Worm (Caenorhabditis elegans) whole organism, early embryonic: ENCODE measurements around the gene T28A11.18.

Source experiments
- ama-1 ChIP-seq: fragments of 150-350 bp; optimal IDR thresholded peaks from 2 replicates; lab custom pipeline; 2014
- ets-7 ChIP-seq: sonication (generic microtip); optimal IDR thresholded peaks from 2 replicates; lab custom pipeline; 2016; ENCODE audit warnings: missing genotype, missing genetic modification characterization, missing compliant biosample characterization
- hmbx-1 ChIP-seq: sonication (generic microtip); optimal IDR thresholded peaks from 2 replicates; lab custom pipeline; 2016; ENCODE audit warnings: mild to moderate bottlenecking, missing genetic modification characterization, missing compliant biosample characterization
- hnd-1 ChIP-seq: sonication (generic microtip); optimal IDR thresholded peaks from 2 replicates; lab custom pipeline; 2016; ENCODE audit warnings: missing genetic modification characterization, missing compliant biosample characterization
- pes-1 ChIP-seq: fragments of 200-800 bp; sonication (Bioruptor generic); IDR thresholded peaks from 2 replicates; pipeline ENCODE4 v1.3.6; 2022; ENCODE audit warnings: missing genetic modification reagents, missing genetic modification characterization, missing compliant biosample characterization
- tbx-37 ChIP-seq: fragments of 200-800 bp; sonication (Bioruptor generic); conservative IDR thresholded peaks from 2 replicates; pipeline ENCODE4 v1.3.6; 2022; ENCODE audit warnings: missing genetic modification reagents, missing genetic modification characterization, missing compliant biosample characterization
- tra-4 ChIP-seq: sonication (generic microtip); optimal IDR thresholded peaks from 2 replicates; lab custom pipeline; 2017; ENCODE audit warnings: missing genetic modification characterization, missing compliant biosample characterization

DNA sequence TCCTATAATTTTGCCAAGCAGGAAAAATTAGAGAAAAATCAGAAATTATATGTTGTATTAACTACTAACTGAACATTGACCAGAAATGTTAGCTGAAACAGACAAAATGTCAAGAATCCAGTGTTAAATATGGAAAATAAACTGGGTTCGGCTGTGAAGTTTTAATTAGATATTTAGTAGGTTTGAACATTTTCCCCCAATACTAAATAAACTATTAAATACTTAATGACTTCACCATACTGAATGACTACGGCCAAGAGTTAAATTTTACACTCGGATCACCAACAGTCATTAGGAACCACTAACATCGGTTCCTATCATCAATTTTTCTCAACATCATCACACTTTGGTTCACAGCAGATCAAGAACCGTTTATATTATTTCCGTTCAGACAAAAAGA is 27.5 kb upstream of the T28A11.18 start:
- TF ChIP-seq pes-1, result no peak
- TF ChIP-seq ets-7 (tag; lab: Kevin White, UChicago), result no peak
- TF ChIP-seq tra-4 (tag; lab: Kevin White, UChicago), result no peak
- TF ChIP-seq ama-1 (lab: Kevin White, UChicago), result no peak
- TF ChIP-seq hnd-1 (tag; lab: Kevin White, UChicago), result no peak
- TF ChIP-seq hmbx-1 (tag; lab: Kevin White, UChicago), result no peak
- no peak for TF ChIP-seq tbx-37 (GFP tag; lab: Robert Waterston, UW)
